Worm (Caenorhabditis elegans) whole organism, L4/young adult: Measurements from ENCODE around the gene T10C6.7.
"Not testable (repeated sequence)": the region's sequence is repeated elsewhere in the genome, so short reads cannot be mapped to it uniquely, and the experiment has no call there.

Experiments
- W03F9.2 ChIP-seq: fragments of 150-350 bp; optimal IDR thresholded peaks from 2 replicates; lab custom pipeline; 2014; ENCODE audit warnings: missing biosample characterization, missing genetic modification characterization
- dao-5 ChIP-seq: sonication (generic microtip); optimal IDR thresholded peaks from 2 replicates; lab custom pipeline; 2016; ENCODE audit warnings: missing genotype, missing genetic modification characterization, moderate library complexity, missing compliant biosample characterization
- him-1 ChIP-seq: sonication (generic microtip); optimal IDR thresholded peaks from 2 replicates; lab custom pipeline; 2016; ENCODE audit warnings: missing genotype, missing genetic modification reagents, missing genetic modification characterization, missing compliant biosample characterization

Gene T10C6.7

DNA sequence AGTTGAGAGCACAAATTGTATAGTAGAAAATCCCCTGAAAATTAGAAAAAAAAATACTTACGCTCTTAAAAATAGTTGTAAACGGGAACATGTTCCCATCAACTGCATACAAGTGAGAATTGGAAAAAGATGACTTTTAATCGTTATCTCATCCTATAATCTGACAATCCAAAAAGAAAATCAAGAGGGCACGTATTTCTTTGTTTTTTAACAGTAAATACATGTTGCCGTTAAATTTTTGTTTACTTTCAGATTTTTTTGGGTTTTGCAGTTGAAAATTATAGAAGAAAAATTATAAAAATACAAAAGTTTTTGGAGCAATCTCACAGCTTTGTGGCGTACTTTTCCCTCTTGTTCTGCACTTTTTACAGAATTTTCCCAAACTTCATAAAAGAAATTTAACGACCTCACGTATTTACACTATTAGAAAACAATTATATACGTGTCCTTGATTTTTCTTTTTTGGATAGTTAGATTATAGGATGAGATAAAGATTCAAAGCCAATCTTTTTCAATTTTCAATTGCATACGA lies 34.8 kb downstream of the T10C6.7 start, which contains the start of the genes C06C6.9 and C06C6.8:
TSS of gene C06C6.9 (minus strand) at position 101 of the 532 bp plus-strand sequence.
TSS of gene C06C6.8 (plus strand) at position 482 of the 532 bp plus-strand sequence.
- TF ChIP-seq W03F9.2 (tag; lab: Kevin White, UChicago) (no peak), dao-5 (tag; lab: Kevin White, UChicago) (no peak)

DNA sequence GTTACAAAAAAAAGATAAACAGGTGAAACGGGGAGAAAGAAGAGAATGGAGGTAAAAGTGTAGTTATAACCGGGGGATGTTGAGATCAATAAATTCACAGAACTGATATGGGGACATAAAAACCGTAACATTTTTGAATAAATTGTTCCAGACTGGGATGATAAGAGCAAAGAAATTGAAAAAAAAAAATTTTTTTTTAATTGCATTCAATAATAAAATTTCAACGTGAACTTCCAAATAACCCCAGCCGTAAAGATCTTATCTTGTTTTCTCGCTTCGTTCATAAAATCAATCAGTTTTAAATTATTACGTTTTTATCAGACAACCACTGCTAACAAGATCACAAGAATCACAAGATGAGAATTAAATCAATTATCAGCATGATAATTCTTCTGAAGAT lies 39.7 kb downstream of the T10C6.7 start, which contains the start of gene C06C6.7:
TSS of gene C06C6.7 (plus strand) at position 301 of the 400 bp plus-strand sequence.
- TF ChIP-seq dao-5, him-1, W03F9.2 (tag; lab: Kevin White, UChicago): not testable (repeated sequence)

- no peak for TF ChIP-seq dao-5 (tag; lab: Kevin White, UChicago)
- no peak for TF ChIP-seq him-1 (tag; lab: Kevin White, UChicago)
- TF ChIP-seq W03F9.2 (tag; lab: Kevin White, UChicago): no peak
Measured at ce11 chrV:15988074-15988473, 43.4 kb downstream of the T10C6.7 start, which contains the start of gene F36G9.15. F36G9.15 (minus strand) TSS chrV:15988174.

ce11 chrV:15982733-15983344 lies 48.7 kb downstream of the T10C6.7 start, which contains the start of the genes fbxa-99 and F36G9.13:
fbxa-99 (minus strand) TSS chrV:15982854.
F36G9.13 (plus strand) TSS chrV:15983294.
- TF ChIP-seq W03F9.2 (tag; lab: Kevin White, UChicago) (no peak), dao-5 (tag; lab: Kevin White, UChicago) (no peak), him-1 (tag; lab: Kevin White, UChicago) (no peak)

DNA sequence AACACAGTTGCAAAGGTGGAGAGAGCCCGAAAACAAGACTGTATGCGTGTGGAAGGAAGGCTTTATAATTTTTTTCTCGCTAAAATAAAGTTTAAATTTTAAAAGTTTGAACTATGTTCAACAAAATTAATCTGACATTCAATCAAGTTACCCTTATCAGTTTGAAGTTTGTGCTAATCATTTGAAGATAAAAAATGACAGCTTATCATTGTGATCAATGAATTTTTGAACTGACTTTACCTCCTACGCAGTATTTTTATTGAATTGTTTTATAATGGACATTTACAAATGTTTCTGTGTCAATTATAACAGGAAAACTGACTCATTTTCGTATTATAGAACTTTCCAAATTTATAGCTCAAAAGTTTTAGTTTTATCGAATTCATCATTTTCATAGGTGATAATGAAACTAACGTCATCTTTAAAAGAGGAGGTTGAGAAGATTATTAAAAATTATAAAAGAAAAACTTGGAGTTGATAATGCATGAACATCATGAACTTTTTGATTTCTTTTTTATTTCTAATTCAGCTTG lies 53.2 kb downstream of the T10C6.7 start, which contains the start of gene oac-20:
TSS of gene oac-20 (plus strand) at position 483 of the 533 bp plus-strand sequence.
- no peak for TF ChIP-seq him-1 (tag; lab: Kevin White, UChicago)
- no peak for TF ChIP-seq dao-5 (tag; lab: Kevin White, UChicago)
- TF ChIP-seq W03F9.2 (tag; lab: Kevin White, UChicago): no peak
